Fruit fly (Drosophila melanogaster): ENCODE data around the gene frac.

Gene frac

DNA sequence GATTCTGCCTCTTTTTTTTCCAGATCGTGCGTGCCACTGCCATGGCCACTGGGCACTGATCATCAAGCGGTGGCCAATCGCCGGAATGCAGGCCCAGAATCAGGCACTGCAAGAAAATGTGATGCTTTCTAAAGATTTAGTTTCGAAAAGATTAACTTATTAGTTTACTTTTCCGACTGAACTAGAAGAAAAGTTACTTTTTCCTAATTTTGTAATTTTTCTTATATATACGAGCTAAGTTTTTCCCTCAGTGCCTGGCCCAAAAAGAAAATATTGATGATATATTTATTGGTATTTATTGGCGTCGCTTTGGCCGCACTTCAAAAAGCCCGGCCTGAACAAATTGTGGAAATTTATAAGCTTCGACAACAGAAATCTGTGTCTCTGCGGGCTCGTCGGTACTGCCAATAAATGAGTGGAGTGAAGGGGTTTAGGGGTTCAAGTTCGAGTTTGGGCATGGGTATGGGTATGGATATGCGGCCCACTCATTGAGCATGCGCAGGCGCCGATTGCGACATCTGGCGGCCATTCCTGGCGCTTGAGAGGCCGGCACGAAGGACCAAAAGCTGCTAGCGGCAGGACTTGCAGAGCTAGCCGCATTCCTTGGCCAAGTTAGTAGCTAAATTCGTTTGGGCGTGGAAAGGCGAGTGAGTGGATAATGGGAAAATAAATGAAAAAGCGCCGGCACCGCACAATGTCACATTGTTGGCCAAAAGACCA, 38.9 kb downstream of the frac start (continued):
- TF ChIP-seq CG16779 (tag; optimal IDR thresholded peaks at IDR 0.05) (no peak), CG31627 (GFP tag; optimal IDR thresholded peaks at IDR 0.05) (peak; percentile 64), CG15336 (GFP tag; IDR thresholded peaks at IDR 0.05) (peak; percentile 44), CG9139 (GFP tag; optimal IDR thresholded peaks at IDR 0.05) (peak; percentile 38), Sox14 (GFP tag; optimal IDR thresholded peaks at IDR 0.05) (peak; percentile 54), CG6808 (GFP tag; optimal IDR thresholded peaks at IDR 0.05) (peak; percentile 62), fkh (GFP tag; optimal IDR thresholded peaks at IDR 0.05) (no peak), Ets96B (tag; optimal IDR thresholded peaks at IDR 0.05) (peak; percentile 67), CG10669 (GFP tag; optimal IDR thresholded peaks at IDR 0.05) (peak; percentile 51), achi (GFP tag; optimal IDR thresholded peaks at IDR 0.05) (peak; percentile 68), topi (GFP tag; optimal IDR thresholded peaks at IDR 0.05) (peak; percentile 68), CG1621 (tag; optimal IDR thresholded peaks at IDR 0.05) (peak; percentile 17), esn (GFP tag; optimal IDR thresholded peaks at IDR 0.05) (peak; percentile 81), pdm3 (GFP tag; optimal IDR thresholded peaks at IDR 0.05) (peak; percentile 65)

DNA sequence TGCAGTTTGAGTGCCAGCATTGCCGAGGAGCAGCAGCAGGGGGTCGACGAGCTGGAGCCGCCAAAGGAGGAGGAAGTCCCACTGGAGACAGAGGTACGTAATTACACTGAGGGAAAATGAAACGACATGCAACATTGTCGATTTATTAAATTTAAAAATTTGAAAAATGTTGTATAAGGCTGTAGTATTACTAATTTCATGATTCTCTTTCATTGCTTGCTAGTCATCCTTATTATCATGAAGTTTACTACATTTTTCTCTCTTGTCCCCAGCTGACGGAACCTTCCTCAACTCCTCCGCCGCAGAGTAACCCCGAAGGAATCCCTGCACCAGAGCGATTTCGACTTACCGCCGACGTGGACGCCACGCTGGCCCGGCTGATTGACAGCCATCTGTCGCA, 41.0 kb downstream of the frac start:
- TF ChIP-seq dsx (GFP tag; optimal IDR thresholded peaks at IDR 0.05; ENCODE audit: poor library complexity, severe bottlenecking) (peak; percentile 71), pdm3 (GFP tag; optimal IDR thresholded peaks at IDR 0.05) (peak; percentile 13), achi (GFP tag; optimal IDR thresholded peaks at IDR 0.05) (peak; percentile 40), CG10669 (GFP tag; optimal IDR thresholded peaks at IDR 0.05) (peak; percentile 14), salr (GFP tag; optimal IDR thresholded peaks at IDR 0.05) (no peak), CG31627 (GFP tag; optimal IDR thresholded peaks at IDR 0.05) (peak; percentile 30), dac (GFP tag; optimal IDR thresholded peaks at IDR 0.05) (no peak), CG3919 (GFP tag; optimal IDR thresholded peaks at IDR 0.05) (peak; percentile 33), Blimp-1 (GFP tag; optimal IDR thresholded peaks at IDR 0.05) (no peak), ss (GFP tag; optimal IDR thresholded peaks at IDR 0.05) (peak; percentile 19 to 40), Ets96B (tag; optimal IDR thresholded peaks at IDR 0.05) (peak; percentile 47), spab (GFP tag; optimal IDR thresholded peaks at IDR 0.05) (peak; percentile 33), CG32006 (GFP tag; optimal IDR thresholded peaks at IDR 0.05) (peak; percentile 14), fd59A (GFP tag; optimal IDR thresholded peaks at IDR 0.05) (peak; percentile 37), Smox (GFP tag; optimal IDR thresholded peaks at IDR 0.05) (peak; percentile 37), Sox102F (GFP tag; optimal IDR thresholded peaks at IDR 0.05) (peak; percentile 9), Eip75B (GFP tag; optimal IDR thresholded peaks at IDR 0.05) (peak; percentile 33), Sox14 (GFP tag; optimal IDR thresholded peaks at IDR 0.05) (peak; percentile 41), OdsH (GFP tag; optimal IDR thresholded peaks at IDR 0.05) (peak; percentile 35), CG15336 (GFP tag; IDR thresholded peaks at IDR 0.05) (no peak), CG6808 (GFP tag; optimal IDR thresholded peaks at IDR 0.05) (peak; percentile 34), CG10631 (GFP tag; optimal IDR thresholded peaks at IDR 0.05) (peak; percentile 28), topi (GFP tag; optimal IDR thresholded peaks at IDR 0.05) (peak; percentile 42), CG7368 (GFP tag; optimal IDR thresholded peaks at IDR 0.05) (no peak), CG3032 (tag; optimal IDR thresholded peaks at IDR 0.05) (peak; percentile 48), acj6 (GFP tag; optimal IDR thresholded peaks at IDR 0.05) (peak; percentile 31), Eip78C (GFP tag) (peak; percentile 83), Hr38 (GFP tag; optimal IDR thresholded peaks at IDR 0.05) (no peak), svp (GFP tag) (peak; percentile 59), CG34406 (GFP tag; optimal IDR thresholded peaks at IDR 0.05) (peak; percentile 17), CG11902 (GFP tag; optimal IDR thresholded peaks at IDR 0.05) (peak; percentile 7), CG8632 (GFP tag; optimal IDR thresholded peaks at IDR 0.05) (no peak), esn (GFP tag; optimal IDR thresholded peaks at IDR 0.05) (peak; percentile 32), CG6163 (GFP tag; IDR thresholded peaks at IDR 0.05) (peak; percentile 56; the same call in 2 of the 3 replicates), Met (GFP tag; optimal IDR thresholded peaks at IDR 0.05) (peak; percentile 61), lz (GFP tag; optimal IDR thresholded peaks at IDR 0.05) (peak; percentile 21), CG1621 (tag; optimal IDR thresholded peaks at IDR 0.05) (no peak), CG8119 (GFP tag; IDR thresholded peaks at IDR 0.05) (no peak), Hr39 (GFP tag; optimal IDR thresholded peaks at IDR 0.05) (peak; percentile 33), CG6792 (GFP tag; optimal IDR thresholded peaks at IDR 0.05) (peak; percentile 18)
